Worm (Caenorhabditis elegans): ENCODE measurements around the gene oatr-1.

DNA sequence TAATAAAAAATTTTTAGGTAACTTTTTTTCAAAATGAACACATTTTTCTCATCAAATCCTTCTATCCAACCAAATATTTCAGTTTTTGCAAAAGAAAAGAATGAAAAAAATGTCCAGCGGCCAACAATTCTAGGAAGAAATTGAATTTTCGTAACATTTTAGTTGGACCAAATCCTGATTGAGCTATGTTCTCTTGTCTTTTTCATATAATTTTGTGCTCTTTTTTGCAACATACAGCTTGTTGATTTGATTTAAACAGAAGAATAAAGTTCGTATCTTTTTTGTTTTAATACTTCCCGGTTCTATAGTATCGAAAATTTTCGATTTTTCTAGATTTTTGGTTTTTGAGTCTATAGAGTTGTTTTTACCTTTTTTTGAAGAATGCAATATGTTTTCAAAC lies 3.4 kb upstream of the oatr-1 start:
- TF ChIP-seq ama-1 (optimal IDR thresholded peaks at IDR 0.05): no peak
- no peak for TF ChIP-seq hmg-4 (GFP tag; optimal IDR thresholded peaks at IDR 0.05)
- no peak for TF ChIP-seq flt-1 (GFP tag; IDR thresholded peaks at IDR 0.05)
- TF ChIP-seq ceh-36 (tag; optimal IDR thresholded peaks at IDR 0.05): no peak
- TF ChIP-seq pes-1 (GFP tag; IDR thresholded peaks at IDR 0.05): no peak
- no peak for TF ChIP-seq tbx-11 (GFP tag; IDR thresholded peaks at IDR 0.05)
- no peak for TF ChIP-seq B0310.2 (tag; optimal IDR thresholded peaks at IDR 0.05)
- TF ChIP-seq tbx-37 (GFP tag; conservative IDR thresholded peaks at IDR 0.05): no peak
- no peak for TF ChIP-seq hmbx-1 (tag; optimal IDR thresholded peaks at IDR 0.05)
- no peak for TF ChIP-seq tra-4 (tag; optimal IDR thresholded peaks at IDR 0.05)
- no peak for TF ChIP-seq aly-1 (tag; optimal IDR thresholded peaks at IDR 0.05)

Measured in whole organism, early embryonic.